Worm (Caenorhabditis elegans) whole organism, L3 larva: ENCODE data around the gene thn-4.

Source experiments
- lin-39 ChIP-seq: fragments of 150-350 bp; optimal IDR thresholded peaks from 2 replicates; lab custom pipeline; 2018; ENCODE audit warnings: missing biosample characterization, missing genetic modification reagents, missing genetic modification characterization
- unc-62 ChIP-seq: fragments of 150-350 bp; sonication (generic microtip); optimal IDR thresholded peaks from 4 replicates; lab custom pipeline; 2014; ENCODE audit warnings: missing biosample characterization, missing genetic modification reagents, missing genetic modification characterization

ce11 chrV:16865404-16865803 lies 5.9 kb downstream of the thn-4 start, which contains the start of gene clec-28:
- TF ChIP-seq lin-39 (tag; lab: Kevin White, UChicago) = no peak
- no peak for TF ChIP-seq unc-62 (GFP tag; lab: Kevin White, UChicago)
